Worm (Caenorhabditis elegans) whole organism, L1 larva: ENCODE data around the gene math-13.

Source experiments
- elt-2 ChIP-seq: sonication (generic microtip); optimal IDR thresholded peaks from 2 replicates; lab custom pipeline; 2016; ENCODE audit warnings: missing genetic modification characterization, mild to moderate bottlenecking, inconsistent platforms, missing compliant biosample characterization, missing genetic modification reagents
- elt-3 ChIP-seq, 6 experiments: fragments of 150-350 bp in 1 of 6; sonication (generic microtip); optimal IDR thresholded peaks; 2 replicates each; lab custom pipeline; 2017 to 2018; ENCODE audit warnings: missing biosample characterization in 6 of 6, missing genetic modification characterization in 6 of 6, inconsistent platforms in 1 of 6
- ets-5 ChIP-seq: fragments of 200-800 bp; sonication (Bioruptor generic); IDR thresholded peaks from 2 replicates; pipeline ENCODE4 v1.3.6; 2022; ENCODE audit warnings: missing genetic modification characterization, missing compliant biosample characterization
- lin-13 ChIP-seq: fragments of 150-350 bp; optimal IDR thresholded peaks from 2 replicates; lab custom pipeline; 2014; ENCODE audit warnings: missing biosample characterization, missing genetic modification reagents, missing genetic modification characterization
- lir-3 ChIP-seq: sonication (generic microtip); optimal IDR thresholded peaks from 2 replicates; lab custom pipeline; 2016; ENCODE audit warnings: mild to moderate bottlenecking, missing genetic modification characterization, moderate library complexity, missing compliant biosample characterization; ENCODE audit not compliant: poor library complexity
- pqm-1 ChIP-seq: sonication (generic microtip); optimal IDR thresholded peaks from 3 replicates; lab custom pipeline; 2017; ENCODE audit warnings: missing biosample characterization, missing genetic modification characterization

- no peak for TF ChIP-seq ets-5 (GFP tag; lab: Robert Waterston, UW)
- TF ChIP-seq elt-2 (tag; lab: Kevin White, UChicago), result no peak
- no peak for TF ChIP-seq lir-3 (tag; lab: Kevin White, UChicago)
- no peak for TF ChIP-seq lin-13 (GFP tag; lab: Kevin White, UChicago)
- no peak for TF ChIP-seq pqm-1 (tag; lab: Kevin White, UChicago)
- TF ChIP-seq elt-3 (tag; optimal IDR thresholded peaks at IDR 0.05; lab: Kevin White, UChicago), result no peak
These were observed 19.5 kb downstream of the math-13 start, which contains the start of gene C46F9.5 for ce11 chrII:1895278-1895677.
